Fruit fly (Drosophila melanogaster): ENCODE data around the gene RnpS1.
A peak's percentile ranks its signal among the peaks of the same experiment; 100 is the strongest.

RnpS1 gene

DNA sequence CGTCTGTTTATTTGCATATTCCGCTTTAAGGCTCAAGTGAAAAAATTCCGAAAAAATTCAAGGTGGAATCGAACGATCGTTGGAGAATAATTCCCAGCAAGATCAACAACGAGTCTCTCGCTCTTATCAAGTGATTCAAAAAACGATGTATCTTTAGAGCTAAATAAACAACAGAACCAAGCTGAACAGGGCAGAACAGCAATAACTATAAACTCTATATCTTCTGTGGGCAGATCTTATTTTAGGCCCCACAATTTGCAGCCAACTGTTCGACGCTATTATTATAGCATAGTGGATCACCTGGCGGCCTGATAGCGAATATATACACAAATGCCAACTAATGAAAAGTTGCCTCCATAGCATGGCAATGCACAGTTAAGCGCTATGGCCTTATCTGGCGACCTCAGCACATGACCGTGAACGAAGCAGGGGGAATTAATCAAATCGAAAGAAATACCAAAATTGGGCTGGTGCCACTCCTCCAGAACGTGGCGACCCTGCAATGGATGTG lies 22.4 kb upstream of the RnpS1 start (continued):
- peak; percentile 14 for TF ChIP-seq da (GFP tag; optimal IDR thresholded peaks at IDR 0.05)
- TF ChIP-seq inv (GFP tag; IDR thresholded peaks at IDR 0.05; ENCODE audit: partially characterized antibody) = no peak
- no peak for TF ChIP-seq gt (GFP tag; IDR thresholded peaks at IDR 0.05)
- peak; percentile 72 for TF ChIP-seq exex (tag; optimal IDR thresholded peaks at IDR 0.05)
- peak; percentile 15 for TF ChIP-seq sens (GFP tag)
- TF ChIP-seq prd (optimal IDR thresholded peaks at IDR 0.05) = no peak
- no peak for TF ChIP-seq prd (GFP tag; IDR thresholded peaks at IDR 0.05)
- peak; percentile 98 for TF ChIP-seq CG13894 (tag; optimal IDR thresholded peaks at IDR 0.05)
- peak; percentile 18 for TF ChIP-seq Hey (tag; optimal IDR thresholded peaks at IDR 0.05)
- TF ChIP-seq abd-A (tag; optimal IDR thresholded peaks at IDR 0.05) = peak; percentile 33
- TF ChIP-seq sd (tag; optimal IDR thresholded peaks at IDR 0.05) = peak; percentile 69
- TF ChIP-seq CG4820 (GFP tag; optimal IDR thresholded peaks at IDR 0.05) = no peak
- no peak for TF ChIP-seq tx (GFP tag; optimal IDR thresholded peaks at IDR 0.05)
- TF ChIP-seq jing (GFP tag; optimal IDR thresholded peaks at IDR 0.05) = no peak
- TF ChIP-seq CG43689 (GFP tag; IDR thresholded peaks at IDR 0.05) = no peak
- no peak for TF ChIP-seq C15 (GFP tag; IDR thresholded peaks at IDR 0.05)
- TF ChIP-seq CG15269 (tag; optimal IDR thresholded peaks at IDR 0.05) = peak; percentile 9
- no peak for TF ChIP-seq CG12071 (GFP tag; optimal IDR thresholded peaks at IDR 0.05)
- TF ChIP-seq stwl (tag; optimal IDR thresholded peaks at IDR 0.05) = no peak
- peak; percentile 7 for TF ChIP-seq Deaf1 (tag; optimal IDR thresholded peaks at IDR 0.05)
- no peak for TF ChIP-seq Abd-B (GFP tag; optimal IDR thresholded peaks at IDR 0.05)
- peak; percentile 45 for TF ChIP-seq lab (GFP tag; optimal IDR thresholded peaks at IDR 0.05)
- TF ChIP-seq CG18599 (GFP tag; optimal IDR thresholded peaks at IDR 0.05) = peak; percentile 57
- no peak for TF ChIP-seq kah (GFP tag; optimal IDR thresholded peaks at IDR 0.05)
- no peak for TF ChIP-seq cad (GFP tag; optimal IDR thresholded peaks at IDR 0.05)
- peak; percentile 80 for TF ChIP-seq mirr (GFP tag; optimal IDR thresholded peaks at IDR 0.05)
- TF ChIP-seq CG8290 (GFP tag; optimal IDR thresholded peaks at IDR 0.05) = no peak
- peak in 1 of 2 experiments; percentile 37 for TF ChIP-seq CG8290 (tag; optimal IDR thresholded peaks at IDR 0.05)
- peak in 1 of 2 experiments; percentile 51 for TF ChIP-seq Pdp1 (GFP tag; optimal IDR thresholded peaks at IDR 0.05)
- peak; percentile 39 for TF ChIP-seq Hmr (GFP tag; optimal IDR thresholded peaks at IDR 0.05)
- no peak for TF ChIP-seq tgo (GFP tag; IDR thresholded peaks at IDR 0.05)
- TF ChIP-seq Lim3 (GFP tag; IDR thresholded peaks at IDR 0.05) = no peak; the same call in 1 of the 2 replicates
- TF ChIP-seq amos (GFP tag; IDR thresholded peaks at IDR 0.05; ENCODE audit: partially characterized antibody) = no peak
- no peak for TF ChIP-seq CG15479 (GFP tag; optimal IDR thresholded peaks at IDR 0.05)
- TF ChIP-seq CG7963 (GFP tag; IDR thresholded peaks at IDR 0.05; ENCODE audit: partially characterized antibody) = no peak
- no peak for TF ChIP-seq rib (GFP tag; IDR thresholded peaks at IDR 0.05)
- TF ChIP-seq repo (GFP tag; optimal IDR thresholded peaks at IDR 0.05) = no peak
- no peak for TF ChIP-seq Ets97D (GFP tag; optimal IDR thresholded peaks at IDR 0.05)
- no peak for TF ChIP-seq luna (GFP tag; optimal IDR thresholded peaks at IDR 0.05)
- no peak for TF ChIP-seq Lpt (GFP tag; optimal IDR thresholded peaks at IDR 0.05)
- peak; percentile 62 for TF ChIP-seq CG12769 (tag; optimal IDR thresholded peaks at IDR 0.05)
- TF ChIP-seq Atf6 (GFP tag; IDR thresholded peaks at IDR 0.05) = peak; percentile 45; the same call in 1 of the 2 replicates
- no peak for TF ChIP-seq trh (GFP tag; optimal IDR thresholded peaks at IDR 0.05)
- TF ChIP-seq CG10431 (GFP tag; optimal IDR thresholded peaks at IDR 0.05) = no peak
- TF ChIP-seq maf-S (GFP tag; optimal IDR thresholded peaks at IDR 0.05) = no peak
- TF ChIP-seq tll (GFP tag; optimal IDR thresholded peaks at IDR 0.05) = no peak
- peak; percentile 82; the same call in 2 of the 4 replicates for TF ChIP-seq chinmo (GFP tag; IDR thresholded peaks at IDR 0.05; ENCODE audit: partially characterized antibody)
- TF ChIP-seq CG13624 (GFP tag; optimal IDR thresholded peaks at IDR 0.05) = peak; percentile 61
- 0 out of 2 replicates have a peak, but pooled peaks have one; percentile 4 for TF ChIP-seq Rfx (GFP tag; IDR thresholded peaks at IDR 0.05)
- TF ChIP-seq tna (GFP tag; IDR thresholded peaks at IDR 0.05; ENCODE audit: partially characterized antibody) = 0 out of 2 replicates have a peak, but pooled peaks have one; percentile 15
